Fruit fly (Drosophila melanogaster): ENCODE data around the gene CG4293.

The CG4293 gene

DNA sequence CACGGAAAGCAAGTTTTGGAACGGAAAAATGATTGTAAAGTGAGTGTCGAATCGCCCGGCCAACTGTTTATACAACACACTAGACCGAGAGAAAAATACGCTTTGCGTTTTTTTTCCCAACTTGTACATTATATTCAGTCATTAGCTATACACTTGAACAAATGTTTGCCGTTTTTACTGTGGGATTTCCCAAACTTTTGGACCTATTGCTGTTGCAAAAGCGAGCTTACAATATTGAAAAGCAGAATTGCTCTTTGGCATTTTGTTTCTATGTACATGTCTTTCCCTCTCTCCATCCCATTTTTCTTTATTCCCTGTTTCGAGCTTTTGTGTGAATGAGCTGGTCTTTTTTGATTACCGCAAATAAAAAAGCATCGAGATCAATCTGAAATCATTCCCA lies 32.7 kb downstream of the CG4293 start:
- peak; percentile 14 for TF ChIP-seq cic (GFP tag; optimal IDR thresholded peaks at IDR 0.05)
- no peak for TF ChIP-seq CG5204 (GFP tag; optimal IDR thresholded peaks at IDR 0.05)

DNA sequence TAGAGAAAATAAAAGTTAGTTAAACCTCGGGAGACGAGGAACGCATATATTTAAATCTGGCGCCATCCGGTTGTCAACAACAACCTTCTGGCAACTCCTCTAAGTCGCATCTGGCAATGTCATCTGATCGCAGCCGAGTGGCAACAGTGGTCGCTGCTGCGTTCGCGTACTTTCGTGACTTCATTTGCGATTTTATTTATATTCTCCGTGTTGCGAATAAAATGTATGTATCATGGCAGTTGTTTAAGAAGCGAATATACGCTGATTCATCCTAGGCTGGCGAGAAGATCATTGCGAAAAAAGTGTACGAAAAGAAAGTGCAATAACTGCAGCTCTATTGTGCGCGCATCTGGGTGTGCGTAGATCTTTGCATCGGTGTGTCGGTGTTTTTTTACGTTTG lies 33.8 kb downstream of the CG4293 start, which contains the start of gene svr:
Gene svr, plus strand, starts transcription at position 121 of the 400 bp plus-strand sequence.
- no peak for TF ChIP-seq pad (GFP tag; optimal IDR thresholded peaks at IDR 0.05)
- no peak for TF ChIP-seq CG7045 (GFP tag; optimal IDR thresholded peaks at IDR 0.05)
- TF ChIP-seq tj (GFP tag; optimal IDR thresholded peaks at IDR 0.05): peak; percentile 13
- peak; percentile 60 for TF ChIP-seq bab1 (GFP tag; optimal IDR thresholded peaks at IDR 0.05)
- no peak for TF ChIP-seq Clk (GFP tag; optimal IDR thresholded peaks at IDR 0.05)
- no peak for TF ChIP-seq Hr96 (GFP tag; optimal IDR thresholded peaks at IDR 0.05)
- no peak for TF ChIP-seq kay (GFP tag; ENCODE audit: borderline replicate concordance)
- peak; percentile 6 for TF ChIP-seq cic (GFP tag; optimal IDR thresholded peaks at IDR 0.05)
- TF ChIP-seq CG11617 (GFP tag; optimal IDR thresholded peaks at IDR 0.05): no peak

DNA sequence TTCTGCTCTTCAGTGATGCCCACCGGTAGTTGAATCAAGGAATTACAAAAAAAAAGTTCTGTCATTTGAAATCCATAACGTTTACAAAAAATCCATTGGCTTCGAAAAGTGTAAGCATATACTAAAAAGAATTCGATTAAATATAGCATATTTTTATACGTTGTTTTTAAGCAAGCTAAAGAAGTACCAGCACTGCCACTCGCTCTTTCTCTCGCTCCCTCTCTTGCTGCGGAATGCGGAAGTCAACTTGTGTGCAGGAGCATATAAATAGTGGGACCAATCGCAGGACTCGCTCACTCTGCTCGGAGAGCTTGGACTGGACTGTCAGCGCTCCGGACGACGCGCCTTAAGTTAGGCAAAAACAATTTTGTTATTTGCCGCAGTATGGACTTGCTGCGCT lies 35.5 kb downstream of the CG4293 start, which contains the start of gene CG17778:
Gene CG17778, plus strand, starts transcription at position 8 of the 400 bp plus-strand sequence.
- no peak for TF ChIP-seq cic (GFP tag; optimal IDR thresholded peaks at IDR 0.05)
- TF ChIP-seq CG33017 (tag; optimal IDR thresholded peaks at IDR 0.05): no peak
- no peak for TF ChIP-seq CG1620 (GFP tag; optimal IDR thresholded peaks at IDR 0.05)

DNA sequence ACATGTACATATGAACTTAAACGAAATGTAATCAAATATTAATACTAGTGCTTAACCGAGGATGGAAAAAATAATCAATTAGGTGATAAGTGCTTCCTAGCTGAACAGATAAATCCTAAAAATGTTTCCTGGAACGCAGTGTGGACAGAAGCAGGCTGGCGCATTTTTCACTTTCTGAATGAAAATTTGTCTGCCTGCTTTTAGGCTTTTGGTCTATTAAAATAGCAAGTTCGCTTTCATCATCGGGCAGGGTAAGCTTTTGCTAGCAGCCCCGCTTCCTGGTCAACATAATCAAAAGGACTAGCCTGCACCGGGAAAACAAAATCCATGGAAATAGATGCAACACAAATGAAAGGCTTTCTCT lies 35.9 kb downstream of the CG4293 start:
- TF ChIP-seq cic (GFP tag; optimal IDR thresholded peaks at IDR 0.05): no peak
- TF ChIP-seq tj (GFP tag; optimal IDR thresholded peaks at IDR 0.05): no peak
- TF ChIP-seq bab1 (GFP tag; optimal IDR thresholded peaks at IDR 0.05): no peak
- no peak for TF ChIP-seq Hr96 (GFP tag; optimal IDR thresholded peaks at IDR 0.05)
- TF ChIP-seq CG7101 (tag; optimal IDR thresholded peaks at IDR 0.05): no peak
- no peak for TF ChIP-seq pad (GFP tag; optimal IDR thresholded peaks at IDR 0.05)
- no peak for TF ChIP-seq toe (GFP tag; optimal IDR thresholded peaks at IDR 0.05)
- no peak for TF ChIP-seq CG7045 (GFP tag; optimal IDR thresholded peaks at IDR 0.05)
- TF ChIP-seq Clk (GFP tag; optimal IDR thresholded peaks at IDR 0.05): no peak
- no peak for TF ChIP-seq kay (GFP tag; ENCODE audit: borderline replicate concordance)
- no peak for TF ChIP-seq Crg-1 (GFP tag; optimal IDR thresholded peaks at IDR 0.05)
- no peak for TF ChIP-seq CG14711 (tag; optimal IDR thresholded peaks at IDR 0.05)
- no peak for TF ChIP-seq ovo (GFP tag; optimal IDR thresholded peaks at IDR 0.05)
- no peak for TF ChIP-seq CG12768 (GFP tag; optimal IDR thresholded peaks at IDR 0.05)
- TF ChIP-seq cnc (optimal IDR thresholded peaks at IDR 0.05): no peak
- TF ChIP-seq CG5204 (GFP tag; optimal IDR thresholded peaks at IDR 0.05): no peak
- no peak for TF ChIP-seq CG11617 (GFP tag; optimal IDR thresholded peaks at IDR 0.05)
- no peak for TF ChIP-seq CG33017 (tag; optimal IDR thresholded peaks at IDR 0.05)
- no peak for TF ChIP-seq CG1620 (GFP tag; optimal IDR thresholded peaks at IDR 0.05)

DNA sequence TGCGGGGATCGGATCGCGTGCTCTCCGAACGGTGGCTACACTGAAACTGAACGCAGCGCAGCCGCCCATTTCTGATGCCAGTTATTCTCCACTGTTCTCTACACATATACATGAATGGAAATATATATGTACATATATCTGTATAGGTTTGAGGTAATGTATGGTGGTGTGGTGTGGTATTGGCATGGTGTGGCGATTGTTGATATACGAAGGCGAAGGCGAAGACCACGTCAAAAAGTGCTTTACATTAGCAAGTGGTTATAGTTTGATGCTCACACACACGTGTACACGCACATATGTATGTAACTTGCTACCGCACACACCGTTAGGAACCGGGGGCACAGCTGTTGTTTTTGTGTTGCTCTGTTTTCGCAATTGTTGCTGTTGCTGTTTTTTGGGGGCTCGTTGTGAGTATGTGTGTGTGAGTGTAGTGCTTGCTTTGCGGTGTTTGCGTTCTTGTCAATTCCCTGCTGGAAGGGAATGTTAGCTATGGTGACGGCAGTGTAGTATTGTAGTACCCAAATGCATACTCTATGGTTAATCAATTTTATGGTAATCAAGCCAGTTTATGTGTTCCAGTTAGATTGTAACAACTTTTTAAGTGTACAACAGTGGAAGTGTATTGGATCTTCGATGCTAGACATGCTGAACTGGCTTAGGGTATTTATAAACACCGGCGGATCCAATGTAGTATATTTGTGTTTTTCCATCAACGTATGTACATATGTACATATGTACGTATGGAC lies 36.5 kb downstream of the CG4293 start, which contains the start of gene CG17896:
Gene CG17896, minus strand, starts transcription at position 51 of the 746 bp plus-strand sequence.
- TF ChIP-seq CG7045 (GFP tag; optimal IDR thresholded peaks at IDR 0.05) (peak; percentile 87), Mnt (GFP tag; optimal IDR thresholded peaks at IDR 0.05) (peak; percentile 78), bab1 (GFP tag; optimal IDR thresholded peaks at IDR 0.05) (peak; percentile 96), CG5204 (GFP tag; optimal IDR thresholded peaks at IDR 0.05) (no peak), cic (GFP tag; optimal IDR thresholded peaks at IDR 0.05) (peak; percentile 91), CG11617 (GFP tag; optimal IDR thresholded peaks at IDR 0.05) (peak; percentile 89), CG12768 (GFP tag; optimal IDR thresholded peaks at IDR 0.05) (peak; percentile 89), kay (GFP tag; ENCODE audit: borderline replicate concordance) (no peak), Crg-1 (GFP tag; optimal IDR thresholded peaks at IDR 0.05) (peak; percentile 86), toe (GFP tag; optimal IDR thresholded peaks at IDR 0.05) (peak; percentile 15), cnc (optimal IDR thresholded peaks at IDR 0.05) (no peak), Hr96 (GFP tag; optimal IDR thresholded peaks at IDR 0.05) (no peak), tj (GFP tag; optimal IDR thresholded peaks at IDR 0.05) (peak; percentile 92), CG7101 (tag; optimal IDR thresholded peaks at IDR 0.05) (peak; percentile 96), pad (GFP tag; optimal IDR thresholded peaks at IDR 0.05) (peak; percentile 82), CG14711 (tag; optimal IDR thresholded peaks at IDR 0.05) (peak; percentile 94), CG1620 (GFP tag; optimal IDR thresholded peaks at IDR 0.05) (no peak), CG33017 (tag; optimal IDR thresholded peaks at IDR 0.05) (peak; percentile 96), Clk (GFP tag; optimal IDR thresholded peaks at IDR 0.05) (peak; percentile 80), ovo (GFP tag; optimal IDR thresholded peaks at IDR 0.05) (peak; percentile 99)

DNA sequence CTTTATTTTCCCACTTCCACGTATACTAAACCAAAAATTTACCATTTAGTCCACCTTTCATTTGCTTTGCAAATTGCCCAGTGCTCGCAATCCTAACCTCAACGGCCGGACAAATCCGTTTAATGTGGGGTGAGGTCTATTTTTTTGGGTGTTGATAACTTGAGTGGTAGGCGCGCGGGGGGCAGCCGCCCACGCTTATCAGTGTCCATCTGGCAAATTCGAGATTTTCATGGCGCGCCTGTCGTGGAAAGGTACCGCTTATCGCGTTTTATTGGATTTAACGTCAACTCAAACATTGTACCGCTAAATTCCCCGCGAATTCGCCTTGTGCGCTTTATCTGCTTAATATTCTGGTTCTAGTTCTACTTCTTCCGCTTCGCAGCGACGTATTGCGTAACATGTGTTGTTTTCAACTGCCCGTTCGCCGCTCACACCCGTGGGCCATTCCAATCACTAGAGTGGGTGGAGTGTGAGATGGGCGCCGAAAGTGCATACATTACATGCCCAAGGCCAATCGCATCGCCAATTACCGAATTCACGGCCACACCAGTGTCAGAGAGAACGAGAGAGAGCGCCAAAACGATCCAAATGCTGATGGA lies 37.3 kb downstream of the CG4293 start:
- TF ChIP-seq CG11617 (GFP tag; optimal IDR thresholded peaks at IDR 0.05) (peak; percentile 11), kay (GFP tag; ENCODE audit: borderline replicate concordance) (no peak), CG12768 (GFP tag; optimal IDR thresholded peaks at IDR 0.05) (peak; percentile 35), Crg-1 (GFP tag; optimal IDR thresholded peaks at IDR 0.05) (no peak)

DNA sequence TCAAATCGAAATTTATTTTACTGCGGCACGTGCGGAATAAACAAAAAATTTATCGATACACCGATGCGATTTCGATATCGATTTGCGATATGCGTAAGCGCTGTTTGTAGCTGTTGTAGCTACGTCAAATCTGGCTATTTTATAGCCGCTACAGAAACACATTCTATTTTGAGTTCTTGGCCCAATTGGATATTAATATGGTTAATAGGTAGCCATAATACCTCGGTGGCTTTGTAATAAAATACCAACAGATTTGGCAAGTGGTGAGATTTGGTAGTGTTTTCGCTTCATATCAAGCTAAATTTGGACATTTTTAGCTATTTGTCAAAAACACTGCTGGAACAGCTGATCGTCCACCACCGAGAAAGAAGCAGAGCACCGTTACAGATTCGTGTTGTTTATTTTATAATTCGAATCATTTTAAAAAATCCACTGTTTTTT lies 42.6 kb downstream of the CG4293 start, which contains the start of the genes CG18273 and CG3156:
Gene CG18273, minus strand, starts transcription at position 65 of the 441 bp plus-strand sequence.
Gene CG3156, plus strand, starts transcription at position 362 of the 441 bp plus-strand sequence.
- TF ChIP-seq CG1620 (GFP tag; optimal IDR thresholded peaks at IDR 0.05) (peak; percentile 21), kay (GFP tag; ENCODE audit: borderline replicate concordance) (no peak), toe (GFP tag; optimal IDR thresholded peaks at IDR 0.05) (no peak), ovo (GFP tag; optimal IDR thresholded peaks at IDR 0.05) (peak; percentile 4), CG5204 (GFP tag; optimal IDR thresholded peaks at IDR 0.05) (no peak), CG33017 (tag; optimal IDR thresholded peaks at IDR 0.05) (no peak), pad (GFP tag; optimal IDR thresholded peaks at IDR 0.05) (peak; percentile 15), Mnt (GFP tag; optimal IDR thresholded peaks at IDR 0.05) (peak; percentile 97), CG7101 (tag; optimal IDR thresholded peaks at IDR 0.05) (peak; percentile 48), CG14711 (tag; optimal IDR thresholded peaks at IDR 0.05) (peak; percentile 35), CG11617 (GFP tag; optimal IDR thresholded peaks at IDR 0.05) (peak; percentile 62), cic (GFP tag; optimal IDR thresholded peaks at IDR 0.05) (no peak), Crg-1 (GFP tag; optimal IDR thresholded peaks at IDR 0.05) (no peak), bab1 (GFP tag; optimal IDR thresholded peaks at IDR 0.05) (peak; percentile 57), CG7045 (GFP tag; optimal IDR thresholded peaks at IDR 0.05) (peak; percentile 1), CG12768 (GFP tag; optimal IDR thresholded peaks at IDR 0.05) (no peak), tj (GFP tag; optimal IDR thresholded peaks at IDR 0.05) (peak; percentile 6), cnc (optimal IDR thresholded peaks at IDR 0.05) (no peak), Clk (GFP tag; optimal IDR thresholded peaks at IDR 0.05) (no peak), Hr96 (GFP tag; optimal IDR thresholded peaks at IDR 0.05) (no peak)
